Fruit fly (Drosophila melanogaster): ENCODE results near the gene Ndc80.
A peak's percentile ranks its signal among the peaks of the same experiment; 100 is the strongest.

The Ndc80 gene

dm6 chrX:13570255-13570654 is 41.6 kb downstream of the Ndc80 start (continued):
- TF ChIP-seq CG14965 (GFP tag; optimal IDR thresholded peaks at IDR 0.05; ENCODE audit: borderline replicate concordance) (no peak), CG12071 (GFP tag; optimal IDR thresholded peaks at IDR 0.05) (peak; percentile 40), ems (GFP tag; optimal IDR thresholded peaks at IDR 0.05) (no peak), CG33557 (GFP tag; optimal IDR thresholded peaks at IDR 0.05) (no peak), fd3F (GFP tag; optimal IDR thresholded peaks at IDR 0.05) (peak; percentile 10), pros (GFP tag; optimal IDR thresholded peaks at IDR 0.05) (no peak), dpn (GFP tag; optimal IDR thresholded peaks at IDR 0.05) (no peak), Med (GFP tag) (peak; percentile 68), Eip74EF (GFP tag; optimal IDR thresholded peaks at IDR 0.05) (no peak), Awh (GFP tag; IDR thresholded peaks at IDR 0.05) (peak; percentile 66; the same call in 1 of the 2 replicates), CG13296 (GFP tag; optimal IDR thresholded peaks at IDR 0.05) (peak; percentile 22), Pdp1 (GFP tag; optimal IDR thresholded peaks at IDR 0.05) (peak in 1 of 2 experiments; percentile 37), hkb (optimal IDR thresholded peaks at IDR 0.05) (no peak), hkb (GFP tag; IDR thresholded peaks at IDR 0.05) (0 out of 2 replicates have a peak, but pooled peaks have one; percentile 28), lab (GFP tag; optimal IDR thresholded peaks at IDR 0.05) (peak; percentile 56), CG5180 (GFP tag; optimal IDR thresholded peaks at IDR 0.05) (peak; percentile 10), BtbVII (GFP tag; optimal IDR thresholded peaks at IDR 0.05) (peak; percentile 32), B-H2 (GFP tag; optimal IDR thresholded peaks at IDR 0.05) (peak; percentile 15), shn (GFP tag; optimal IDR thresholded peaks at IDR 0.05) (no peak), scrt (GFP tag; optimal IDR thresholded peaks at IDR 0.05) (peak; percentile 1), HHEX (GFP tag; optimal IDR thresholded peaks at IDR 0.05) (peak; percentile 33), PHDP (tag; optimal IDR thresholded peaks at IDR 0.05) (peak; percentile 17), CG17359 (tag; optimal IDR thresholded peaks at IDR 0.05) (peak; percentile 44), CG10543 (GFP tag; optimal IDR thresholded peaks at IDR 0.05) (peak; percentile 44), bbx (GFP tag; IDR thresholded peaks at IDR 0.05; ENCODE audit: partially characterized antibody) (no peak), lbe (GFP tag; optimal IDR thresholded peaks at IDR 0.05) (peak; percentile 50), CG2120 (GFP tag; optimal IDR thresholded peaks at IDR 0.05) (peak; percentile 10), CG16813 (GFP tag; IDR thresholded peaks at IDR 0.05; ENCODE audit: partially characterized antibody) (no peak), CG2889 (GFP tag; IDR thresholded peaks at IDR 0.05) (no peak), CG13287 (GFP tag; IDR thresholded peaks at IDR 0.05; ENCODE audit: partially characterized antibody) (no peak), CG3407 (GFP tag; optimal IDR thresholded peaks at IDR 0.05) (peak; percentile 0), Blimp-1 (GFP tag; optimal IDR thresholded peaks at IDR 0.05) (peak; percentile 32), CG10209 (GFP tag; optimal IDR thresholded peaks at IDR 0.05) (peak; percentile 21), dysf (GFP tag; IDR thresholded peaks at IDR 0.05) (0 out of 3 replicates have a peak, but pooled peaks have one; percentile 28), CG6813 (GFP tag; optimal IDR thresholded peaks at IDR 0.05) (peak; percentile 58), CG8290 (GFP tag; optimal IDR thresholded peaks at IDR 0.05) (no peak), CG8290 (tag; optimal IDR thresholded peaks at IDR 0.05) (peak in 1 of 2 experiments; percentile 63), Ada2b (GFP tag; IDR thresholded peaks at IDR 0.05) (no peak), Fer3 (tag; optimal IDR thresholded peaks at IDR 0.05) (peak; percentile 29), CG18599 (GFP tag; optimal IDR thresholded peaks at IDR 0.05) (peak; percentile 61), wek (GFP tag; optimal IDR thresholded peaks at IDR 0.05) (peak; percentile 30), CG12659 (GFP tag; optimal IDR thresholded peaks at IDR 0.05) (peak; percentile 1), CG13424 (tag; optimal IDR thresholded peaks at IDR 0.05) (peak; percentile 15), CG12236 (GFP tag; optimal IDR thresholded peaks at IDR 0.05) (no peak), kni (GFP tag; optimal IDR thresholded peaks at IDR 0.05) (peak; percentile 45)
